Worm (Caenorhabditis elegans) whole organism, midembryonic: ENCODE results near the gene ins-16.
"Not testable (repeated sequence)": the region's sequence is repeated elsewhere in the genome, so short reads cannot be mapped to it uniquely, and the experiment has no call there.

ENCODE experiments used
- T22C8.4 ChIP-seq: fragments of 200-800 bp; sonication (Bioruptor generic); IDR thresholded peaks from 2 replicates; pipeline ENCODE4 v1.3.6; 2022; ENCODE audit warnings: missing genetic modification characterization, missing compliant biosample characterization
- cog-1 ChIP-seq: sonication (generic microtip); optimal IDR thresholded peaks from 2 replicates; lab custom pipeline; 2016; ENCODE audit warnings: missing genetic modification characterization, missing compliant biosample characterization
- flt-1 ChIP-seq: fragments of 200-800 bp; sonication (Bioruptor generic); IDR thresholded peaks from 2 replicates; pipeline ENCODE4 v1.3.6; 2022; ENCODE audit warnings: missing genetic modification characterization, missing compliant biosample characterization
- klf-2 ChIP-seq: fragments of 200-800 bp; sonication (Bioruptor generic); conservative IDR thresholded peaks from 2 replicates; pipeline ENCODE4 v1.3.6; 2022; ENCODE audit warnings: missing genetic modification reagents, missing genetic modification characterization, missing compliant biosample characterization
- med-1 ChIP-seq: sonication (generic microtip); optimal IDR thresholded peaks from 2 replicates; lab custom pipeline; 2017; ENCODE audit warnings: missing genetic modification characterization, mild to moderate bottlenecking, missing compliant biosample characterization, antibody characterized with exemption, missing genetic modification reagents; ENCODE audit not compliant: insufficient read depth
- ref-1 ChIP-seq: fragments of 200-800 bp; sonication (Bioruptor generic); conservative IDR thresholded peaks from 2 replicates; pipeline ENCODE4 v1.3.6; 2022; ENCODE audit warnings: missing genetic modification reagents, missing genetic modification characterization, missing compliant biosample characterization
- tab-1 ChIP-seq: fragments of 200-800 bp; sonication (Bioruptor generic); IDR thresholded peaks from 2 replicates; pipeline ENCODE4 v1.3.6; 2022; ENCODE audit warnings: missing genetic modification characterization, missing compliant biosample characterization
- ztf-23 ChIP-seq: fragments of 200-800 bp; sonication (Bioruptor generic); IDR thresholded peaks from 2 replicates; pipeline ENCODE4 v1.3.6; 2022; ENCODE audit warnings: missing genetic modification reagents, missing genetic modification characterization, missing compliant biosample characterization
- ztf-29 ChIP-seq: fragments of 200-800 bp; sonication (Bioruptor generic); IDR thresholded peaks from 2 replicates; pipeline ENCODE4 v1.3.6; 2022; ENCODE audit warnings: missing genetic modification reagents, missing genetic modification characterization, missing compliant biosample characterization

The ins-16 gene

DNA sequence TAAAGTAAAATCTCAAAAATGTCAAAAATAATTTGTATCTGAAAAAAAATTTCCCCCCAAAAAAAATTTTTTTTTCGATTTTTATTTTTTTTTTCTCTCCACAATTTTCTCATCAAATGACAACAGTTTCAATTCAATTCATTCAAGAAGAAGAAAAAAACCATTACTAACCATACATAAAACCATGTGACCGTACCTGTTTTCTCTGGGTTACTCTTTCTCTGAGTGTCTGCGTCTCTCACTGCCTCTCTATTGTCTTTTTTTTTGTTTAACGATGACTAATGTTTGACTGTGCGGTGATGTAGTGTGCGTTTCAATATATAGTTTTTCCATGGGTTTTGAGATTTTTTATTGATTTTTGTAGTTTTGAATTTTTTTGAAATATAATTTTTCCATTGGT lies 29.9 kb upstream of the ins-16 start:
- TF ChIP-seq T22C8.4 (GFP tag; lab: Robert Waterston, UW), result no peak
- no peak for TF ChIP-seq cog-1 (tag; lab: Kevin White, UChicago)
- TF ChIP-seq med-1 (GFP tag; lab: Kevin White, UChicago), result no peak
- no peak for TF ChIP-seq klf-2 (GFP tag; lab: Robert Waterston, UW)
- TF ChIP-seq flt-1 (GFP tag; lab: Robert Waterston, UW), result no peak
- no peak for TF ChIP-seq ztf-29 (GFP tag; lab: Robert Waterston, UW)
- TF ChIP-seq ref-1 (GFP tag; lab: Robert Waterston, UW), result no peak
- TF ChIP-seq ztf-23 (GFP tag; lab: Robert Waterston, UW), result no peak
- TF ChIP-seq tab-1 (GFP tag; lab: Robert Waterston, UW), result no peak

ce11 chrIII:2089453-2089852 lies 28.7 kb upstream of the ins-16 start:
- TF ChIP-seq med-1 (GFP tag; lab: Kevin White, UChicago) (no peak), cog-1 (tag; lab: Kevin White, UChicago) (no peak), ztf-29 (GFP tag; lab: Robert Waterston, UW) (no peak), tab-1 (GFP tag; lab: Robert Waterston, UW) (no peak), ztf-23 (GFP tag; lab: Robert Waterston, UW) (no peak), klf-2 (GFP tag; lab: Robert Waterston, UW) (no peak), T22C8.4 (GFP tag; lab: Robert Waterston, UW) (no peak), ref-1 (GFP tag; lab: Robert Waterston, UW) (no peak), flt-1 (GFP tag; lab: Robert Waterston, UW) (no peak)

DNA sequence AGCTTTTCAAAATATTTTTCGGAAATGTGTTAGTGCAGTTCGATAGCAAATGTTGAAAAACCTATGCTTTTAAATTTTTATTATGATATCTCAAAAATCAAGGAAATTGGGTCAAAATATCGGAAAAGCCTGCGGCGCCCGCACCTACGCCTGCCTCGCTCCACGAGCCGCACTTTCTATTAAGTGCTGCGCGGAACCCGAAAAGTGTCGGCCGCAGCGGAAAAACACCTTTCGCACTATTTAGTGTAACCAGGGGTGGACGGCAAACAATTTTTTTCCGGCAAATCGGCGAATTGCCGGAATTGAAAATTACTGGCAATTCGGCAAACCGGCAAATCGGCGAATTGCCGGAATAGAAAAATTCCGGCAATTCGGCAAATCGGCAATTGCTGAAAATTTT lies 24.1 kb upstream of the ins-16 start:
- no peak for TF ChIP-seq ztf-23 (GFP tag; lab: Robert Waterston, UW)

DNA sequence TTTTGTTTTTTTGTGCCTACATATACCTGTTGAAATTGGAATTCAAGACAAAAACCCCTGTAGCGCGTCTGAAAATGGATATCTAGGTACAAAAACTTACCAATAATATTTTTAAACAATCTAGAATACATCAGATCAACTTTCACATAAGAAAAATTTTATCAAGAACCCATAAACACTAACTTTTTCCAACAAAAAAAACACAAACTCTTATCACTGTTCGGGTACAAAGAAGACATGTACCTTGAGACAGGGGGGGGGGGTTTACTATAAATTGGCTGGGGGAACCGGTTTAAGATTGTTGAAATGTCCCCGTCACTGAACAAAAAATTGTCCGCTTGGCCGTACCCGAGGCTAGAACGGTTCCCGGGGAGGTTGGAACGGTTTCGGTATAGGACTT lies 21.8 kb upstream of the ins-16 start, which contains the start of gene cpt-3:
TSS of gene cpt-3 (plus strand) at position 301 of the 400 bp plus-strand sequence.
- TF ChIP-seq flt-1, klf-2, T22C8.4 (GFP tag; lab: Robert Waterston, UW): not testable (repeated sequence)

ce11 chrIII:2076546-2077134 lies 15.9 kb upstream of the ins-16 start, which contains the start of gene Y39A3A.4:
Gene Y39A3A.4, minus strand, starts transcription at chrIII:2076596.
- TF ChIP-seq ztf-29 (GFP tag; lab: Robert Waterston, UW), result no peak

DNA sequence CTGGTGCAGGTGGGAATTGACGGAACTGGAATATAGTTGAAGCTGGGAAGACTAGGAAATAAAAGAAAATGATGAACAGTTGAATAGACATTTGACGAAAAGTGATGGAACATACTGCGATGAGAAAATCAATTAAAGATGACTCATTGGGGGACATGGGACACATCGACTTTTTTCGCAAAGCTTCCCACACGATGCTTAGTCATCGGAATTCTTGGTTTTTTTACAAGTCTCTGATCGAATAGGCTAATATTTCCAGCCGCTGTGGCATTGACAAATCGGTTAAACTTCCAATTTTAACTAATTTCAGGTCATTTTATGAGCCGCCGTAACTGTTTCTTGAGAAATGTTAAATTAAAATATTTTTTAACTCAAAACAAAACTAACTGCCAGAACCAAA lies 7.5 kb upstream of the ins-16 start, which contains the start of gene Y39A3A.3:
TSS of gene Y39A3A.3 (minus strand) at position 101 of the 400 bp plus-strand sequence.
- TF ChIP-seq cog-1 (tag; lab: Kevin White, UChicago), result no peak
- TF ChIP-seq ref-1 (GFP tag; lab: Robert Waterston, UW), result no peak
- TF ChIP-seq klf-2 (GFP tag; lab: Robert Waterston, UW), result no peak
- TF ChIP-seq tab-1 (GFP tag; lab: Robert Waterston, UW), result no peak

DNA sequence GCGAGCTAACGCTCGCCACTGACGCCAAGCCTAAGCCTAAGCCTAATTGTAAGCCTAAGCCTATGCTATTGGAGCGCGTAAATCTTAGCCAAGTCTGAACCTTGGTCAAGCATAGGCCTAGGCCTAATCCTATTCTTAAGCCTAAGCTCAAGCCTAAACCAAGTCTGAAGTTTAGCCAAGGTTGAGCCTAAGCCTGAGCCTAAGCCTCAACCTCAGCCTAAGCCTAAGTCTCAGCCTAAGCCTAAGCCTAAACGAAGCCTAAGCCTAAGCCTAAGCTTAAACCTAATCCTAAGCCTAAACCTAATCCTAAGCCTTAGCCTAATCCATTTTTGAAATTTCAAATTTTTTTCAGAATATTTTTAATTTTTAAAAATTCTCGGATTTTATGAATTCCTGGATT lies 689 bp downstream of the ins-16 start:
- TF ChIP-seq ztf-29 (GFP tag; lab: Robert Waterston, UW) (no peak), tab-1 (GFP tag; lab: Robert Waterston, UW) (no peak), med-1 (GFP tag; lab: Kevin White, UChicago) (no peak), ztf-23 (GFP tag; lab: Robert Waterston, UW) (no peak), T22C8.4 (GFP tag; lab: Robert Waterston, UW) (no peak), flt-1 (GFP tag; lab: Robert Waterston, UW) (no peak)

- TF ChIP-seq ztf-29 (GFP tag; lab: Robert Waterston, UW), result no peak
- no peak for TF ChIP-seq flt-1 (GFP tag; lab: Robert Waterston, UW)
- no peak for TF ChIP-seq ref-1 (GFP tag; lab: Robert Waterston, UW)
- no peak for TF ChIP-seq med-1 (GFP tag; lab: Kevin White, UChicago)
- no peak for TF ChIP-seq cog-1 (tag; lab: Kevin White, UChicago)
- no peak for TF ChIP-seq klf-2 (GFP tag; lab: Robert Waterston, UW)
- TF ChIP-seq tab-1 (GFP tag; lab: Robert Waterston, UW), result no peak
- no peak for TF ChIP-seq ztf-23 (GFP tag; lab: Robert Waterston, UW)
- no peak for TF ChIP-seq T22C8.4 (GFP tag; lab: Robert Waterston, UW)
These were observed 3.2 kb downstream of the ins-16 start, which contains the start of gene Y39A3A.2 for ce11 chrIII:2057570-2057969. Gene Y39A3A.2, minus strand, starts transcription at chrIII:2057670.

DNA sequence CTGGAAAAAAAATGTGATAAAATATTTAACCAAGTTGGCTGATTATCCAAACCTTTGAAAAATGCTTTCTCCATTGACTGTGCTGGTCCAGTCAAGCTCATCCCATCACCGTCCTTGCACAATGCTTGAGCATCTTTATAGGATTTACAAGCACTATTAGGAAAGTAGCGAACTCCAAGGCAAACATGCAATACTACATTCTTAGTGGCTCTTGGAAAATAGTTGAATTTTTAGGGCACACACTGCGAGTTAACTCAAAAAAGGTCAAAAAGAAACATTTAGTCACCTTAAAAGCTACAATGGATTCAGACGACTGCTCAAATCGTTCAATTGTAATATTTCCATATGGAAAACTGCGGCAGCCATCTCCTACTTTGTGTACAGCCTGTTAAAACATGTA lies 6.7 kb downstream of the ins-16 start, which contains the start of gene M01E10.3:
TSS of gene M01E10.3 (minus strand) at position 101 of the 400 bp plus-strand sequence.
- TF ChIP-seq T22C8.4 (GFP tag; lab: Robert Waterston, UW) (no peak), med-1 (GFP tag; lab: Kevin White, UChicago) (no peak), flt-1 (GFP tag; lab: Robert Waterston, UW) (no peak), klf-2 (GFP tag; lab: Robert Waterston, UW) (no peak), ref-1 (GFP tag; lab: Robert Waterston, UW) (no peak), ztf-29 (GFP tag; lab: Robert Waterston, UW) (no peak), ztf-23 (GFP tag; lab: Robert Waterston, UW) (no peak), cog-1 (tag; lab: Kevin White, UChicago) (no peak), tab-1 (GFP tag; lab: Robert Waterston, UW) (no peak)

DNA sequence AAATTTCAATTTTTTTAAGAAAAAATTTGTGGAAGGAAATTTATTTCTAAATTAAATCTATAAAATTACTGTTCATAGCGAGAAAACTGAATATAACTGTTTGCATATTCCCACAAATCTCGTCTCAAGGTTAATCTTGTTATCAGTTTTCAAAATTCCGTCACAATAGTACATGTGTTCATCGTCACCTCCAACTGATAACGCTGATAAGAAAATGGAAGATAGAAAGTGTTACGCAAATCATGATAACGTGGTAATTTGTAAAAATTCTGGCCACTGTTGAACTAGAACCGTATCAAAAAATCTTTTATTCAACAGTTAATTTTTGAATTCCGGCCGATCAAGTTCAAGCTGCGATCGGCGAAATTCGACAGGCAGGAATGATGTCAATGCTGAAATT lies 7.3 kb downstream of the ins-16 start:
- TF ChIP-seq klf-2 (GFP tag; lab: Robert Waterston, UW) (no peak), T22C8.4 (GFP tag; lab: Robert Waterston, UW) (no peak), flt-1 (GFP tag; lab: Robert Waterston, UW) (no peak), ztf-29 (GFP tag; lab: Robert Waterston, UW) (no peak), med-1 (GFP tag; lab: Kevin White, UChicago) (no peak), tab-1 (GFP tag; lab: Robert Waterston, UW) (no peak), ref-1 (GFP tag; lab: Robert Waterston, UW) (no peak), cog-1 (tag; lab: Kevin White, UChicago) (no peak), ztf-23 (GFP tag; lab: Robert Waterston, UW) (no peak)
